Fruit fly (Drosophila melanogaster) whole organism, wandering third instar larva: Measurements from ENCODE around the gene CG17221.

ENCODE experiments used
- Abd-B ChIP-seq: fragments of >200 bp; optimal IDR thresholded peaks from 2 replicates; lab custom pipeline; 2017; ENCODE audit warnings: missing biosample characterization, missing genetic modification characterization
- Dif ChIP-seq: fragments of 200-275, 200-300 bp; sonication (Bioruptor generic); optimal IDR thresholded peaks from 2 replicates; lab custom pipeline; 2018; ENCODE audit warnings: missing biosample characterization, missing genetic modification characterization; ENCODE audit not compliant: partially characterized antibody
- GATAd ChIP-seq: sonication (Bioruptor generic); optimal IDR thresholded peaks from 2 replicates; lab custom pipeline; 2016; ENCODE audit warnings: missing biosample characterization, missing genetic modification characterization
- HLH106 ChIP-seq: fragments of 200-800 bp; optimal IDR thresholded peaks from 3 replicates; lab custom pipeline; 2019; ENCODE audit warnings: missing biosample characterization, mild to moderate bottlenecking, missing genetic modification characterization, moderate library complexity
- Hr78 ChIP-seq: fragments of >200 bp; optimal IDR thresholded peaks from 2 replicates; lab custom pipeline; 2017; ENCODE audit warnings: missing biosample characterization, missing genetic modification characterization
- Hr83 ChIP-seq: fragments of 200-300 bp; sonication (Bioruptor generic); optimal IDR thresholded peaks from 2 replicates; lab custom pipeline; 2016; ENCODE audit warnings: missing biosample characterization, mild to moderate bottlenecking, missing genetic modification characterization, moderate library complexity; ENCODE audit not compliant: poor library complexity, severe bottlenecking
- Mio ChIP-seq: sonication (Bioruptor generic); optimal IDR thresholded peaks from 2 replicates; lab custom pipeline; 2016; ENCODE audit warnings: missing biosample characterization, missing genetic modification characterization
- Myc ChIP-seq: fragments of >200 bp; optimal IDR thresholded peaks from 2 replicates; lab custom pipeline; 2017
- OdsH ChIP-seq: fragments of 200-800 bp; sonication (Bioruptor generic); optimal IDR thresholded peaks from 2 replicates; lab custom pipeline; 2016; ENCODE audit warnings: missing biosample characterization, mild to moderate bottlenecking, missing genetic modification characterization
- Rel ChIP-seq, 2 experiments: fragments of 200-800 bp; sonication (Bioruptor generic) in 1 of 2; optimal IDR thresholded peaks; 2 replicates in 1 of 2; 3 replicates in 1 of 2; lab custom pipeline; 2016 to 2019; ENCODE audit warnings: mild to moderate bottlenecking in 2 of 2, missing biosample characterization in 2 of 2, missing genetic modification characterization in 2 of 2, moderate library complexity in 1 of 2
- Sp1 ChIP-seq: fragments of 200-800 bp; sonication (Bioruptor generic); optimal IDR thresholded peaks from 3 replicates; lab custom pipeline; 2019; ENCODE audit warnings: missing biosample characterization, mild to moderate bottlenecking, missing genetic modification characterization, moderate library complexity
- br ChIP-seq: fragments of 200-800 bp; sonication (Bioruptor generic); optimal IDR thresholded peaks from 2 replicates; lab custom pipeline; 2016; ENCODE audit warnings: missing biosample characterization, missing genetic modification characterization
- brk ChIP-seq: fragments of 200-800 bp; sonication (Bioruptor generic); optimal IDR thresholded peaks from 2 replicates; lab custom pipeline; 2016; ENCODE audit warnings: missing biosample characterization, mild to moderate bottlenecking, missing genetic modification characterization
- dl ChIP-seq, 2 experiments: fragments of 175-275, 200-275 bp in 1 of 2; fragments of 200-275 bp in 1 of 2; sonication (Bioruptor generic); optimal IDR thresholded peaks; lab custom pipeline; 2018; ENCODE audit warnings: mild to moderate bottlenecking in 2 of 2, missing biosample characterization in 2 of 2, missing genetic modification characterization in 2 of 2, moderate library complexity in 2 of 2; ENCODE audit not compliant: partially characterized antibody in 2 of 2, insufficient read depth in 1 of 2
- dsf ChIP-seq: sonication (Bioruptor generic); optimal IDR thresholded peaks from 2 replicates; lab custom pipeline; 2016; ENCODE audit warnings: missing biosample characterization, missing genetic modification characterization, borderline replicate concordance
- ey ChIP-seq: fragments of 200-800 bp; sonication (Bioruptor generic); optimal IDR thresholded peaks from 2 replicates; lab custom pipeline; 2016; ENCODE audit warnings: missing biosample characterization, missing genetic modification characterization
- foxo ChIP-seq, 2 experiments: fragments of 200-800 bp; sonication (Bioruptor generic); optimal IDR thresholded peaks; 2 replicates in 1 of 2; 3 replicates in 1 of 2; lab custom pipeline; 2016 to 2017; ENCODE audit warnings: missing biosample characterization in 2 of 2, missing genetic modification characterization in 2 of 2
- h ChIP-seq: fragments of 200-800 bp; sonication (Bioruptor generic); optimal IDR thresholded peaks from 3 replicates; lab custom pipeline; 2016; ENCODE audit warnings: missing biosample characterization, mild to moderate bottlenecking, missing genetic modification characterization
- jim ChIP-seq: fragments of 175-275, 200-325 bp; sonication (Bioruptor generic); optimal IDR thresholded peaks from 2 replicates; lab custom pipeline; 2016; ENCODE audit warnings: missing biosample characterization, mild to moderate bottlenecking, missing genetic modification characterization
- lola ChIP-seq: fragments of >200 bp; optimal IDR thresholded peaks from 2 replicates; lab custom pipeline; 2017; ENCODE audit warnings: missing biosample characterization, missing genetic modification characterization
- psq ChIP-seq: fragments of 200-800 bp; sonication (Bioruptor generic); optimal IDR thresholded peaks from 3 replicates; lab custom pipeline; 2017; ENCODE audit warnings: missing biosample characterization, mild to moderate bottlenecking, missing genetic modification characterization, moderate library complexity
- rgr ChIP-seq: fragments of 200-800 bp; sonication (Bioruptor generic); optimal IDR thresholded peaks from 3 replicates; lab custom pipeline; 2016; ENCODE audit warnings: missing biosample characterization, mild to moderate bottlenecking, missing genetic modification characterization
- sage ChIP-seq: fragments of 200-800 bp; sonication (Bioruptor generic); optimal IDR thresholded peaks from 2 replicates; lab custom pipeline; 2016; ENCODE audit warnings: missing biosample characterization, mild to moderate bottlenecking, missing genetic modification characterization
- sv ChIP-seq: fragments of 200-800 bp; sonication (Bioruptor generic); optimal IDR thresholded peaks from 3 replicates; lab custom pipeline; 2016; ENCODE audit warnings: missing biosample characterization, missing genetic modification characterization
- woc ChIP-seq: sonication (Bioruptor generic); optimal IDR thresholded peaks from 2 replicates; lab custom pipeline; 2016; ENCODE audit warnings: missing biosample characterization, mild to moderate bottlenecking, missing genetic modification characterization

CG17221 gene

dm6 chr2L:3011484-3011883 is 28.3 kb upstream of the CG17221 start (continued):
- no peak for TF ChIP-seq Hr83
- no peak for TF ChIP-seq dl (GFP tag; optimal IDR thresholded peaks at IDR 0.05; lab: Kevin White, UChicago; ENCODE audit: insufficient read depth in 1 of 2, partially characterized antibody in 2 of 2)
- TF ChIP-seq rgr (GFP tag; lab: Kevin White, UChicago): peak; percentile 71
- peak; percentile 68 for TF ChIP-seq psq (GFP tag; lab: Kevin White, UChicago)
- no peak for TF ChIP-seq brk
- peak; percentile 69 for TF ChIP-seq HLH106
- TF ChIP-seq woc (GFP tag; lab: Kevin White, UChicago): peak; percentile 61
- no peak for TF ChIP-seq sv (GFP tag; lab: Kevin White, UChicago)
- TF ChIP-seq sage (GFP tag; lab: Kevin White, UChicago): no peak

dm6 chr2L:3012780-3013179 is 27.0 kb upstream of the CG17221 start:
- TF ChIP-seq sv (GFP tag; lab: Kevin White, UChicago) (peak; percentile 30), ey (GFP tag; lab: Kevin White, UChicago) (peak; percentile 21), br (GFP tag; lab: Kevin White, UChicago) (peak; percentile 20), Dif (GFP tag; lab: Kevin White, UChicago) (no peak), HLH106 (peak; percentile 16), Hr78 (no peak), foxo (GFP tag; optimal IDR thresholded peaks at IDR 0.05; lab: Kevin White, UChicago) (peak in 1 of 2 experiments; percentile 40), dsf (no peak), h (GFP tag; lab: Kevin White, UChicago) (peak; percentile 49), OdsH (GFP tag; lab: Kevin White, UChicago) (peak; percentile 22), Sp1 (GFP tag; lab: Kevin White, UChicago) (no peak), Rel (GFP tag; optimal IDR thresholded peaks at IDR 0.05; lab: Kevin White, UChicago) (no peak), Rel (tag; optimal IDR thresholded peaks at IDR 0.05; lab: Kevin White, UChicago) (no peak), sage (GFP tag; lab: Kevin White, UChicago) (no peak), Abd-B (GFP tag; lab: Kevin White, UChicago) (no peak), rgr (GFP tag; lab: Kevin White, UChicago) (peak; percentile 41)

dm6 chr2L:3018212-3018611 is 21.6 kb upstream of the CG17221 start, which contains the start of the genes CG17224 and CG17264:
Gene CG17224, minus strand, starts transcription at chr2L:3018308.
Gene CG17264, plus strand, starts transcription at chr2L:3018508.
- TF ChIP-seq Dif (GFP tag; lab: Kevin White, UChicago) (peak; percentile 19), Rel (GFP tag; optimal IDR thresholded peaks at IDR 0.05; lab: Kevin White, UChicago) (no peak), Rel (tag; optimal IDR thresholded peaks at IDR 0.05; lab: Kevin White, UChicago) (peak; percentile 99), lola (GFP tag; lab: Kevin White, UChicago) (no peak)

dm6 chr2L:3022986-3023385 is 16.8 kb upstream of the CG17221 start, which contains the start of the genes alpha4GT1 and Prp40:
Gene alpha4GT1, minus strand, starts transcription at chr2L:3023141.
Gene Prp40, plus strand, starts transcription at chr2L:3023226.
- TF ChIP-seq dl (GFP tag; optimal IDR thresholded peaks at IDR 0.05; lab: Kevin White, UChicago; ENCODE audit: insufficient read depth in 1 of 2, partially characterized antibody in 2 of 2) (no peak), Rel (GFP tag; optimal IDR thresholded peaks at IDR 0.05; lab: Kevin White, UChicago) (no peak), Rel (tag; optimal IDR thresholded peaks at IDR 0.05; lab: Kevin White, UChicago) (peak; percentile 52), brk (no peak), Myc (peak; percentile 22)

- TF ChIP-seq Rel (GFP tag; optimal IDR thresholded peaks at IDR 0.05; lab: Kevin White, UChicago) (no peak), Rel (tag; optimal IDR thresholded peaks at IDR 0.05; lab: Kevin White, UChicago) (peak; percentile 21), Myc (peak; percentile 35), Hr83 (peak; percentile 49), br (GFP tag; lab: Kevin White, UChicago) (no peak)
These were observed 10.8 kb upstream of the CG17221 start, which contains the start of the genes Sf3b2 and CG17219 for dm6 chr2L:3029012-3029411. Gene Sf3b2, minus strand, starts transcription at chr2L:3029168. Gene CG17219, plus strand, starts transcription at chr2L:3029253.

- TF ChIP-seq Hr83: peak; percentile 50
- TF ChIP-seq Mio (GFP tag; lab: Kevin White, UChicago): no peak
- no peak for TF ChIP-seq dsf
- TF ChIP-seq Rel (GFP tag; optimal IDR thresholded peaks at IDR 0.05; lab: Kevin White, UChicago): no peak
- TF ChIP-seq Rel (tag; optimal IDR thresholded peaks at IDR 0.05; lab: Kevin White, UChicago): peak; percentile 8
- TF ChIP-seq jim: no peak
- TF ChIP-seq GATAd (GFP tag; lab: Kevin White, UChicago): peak; percentile 58
These were observed 9.4 kb upstream of the CG17221 start, which contains the start of gene GABPI for dm6 chr2L:3030350-3030749. Gene GABPI, plus strand, starts transcription at chr2L:3030539.
